Fruit fly (Drosophila melanogaster): ENCODE results near the gene Fit1.

Gene Fit1

dm6 chr3L:4133724-4134678 is 30.6 kb downstream of the Fit1 start, which contains the start of gene ens (continued):
- TF ChIP-seq Side (GFP tag; optimal IDR thresholded peaks at IDR 0.05) (no peak), CG11398 (GFP tag; optimal IDR thresholded peaks at IDR 0.05) (no peak), BEAF-32 (GFP tag; optimal IDR thresholded peaks at IDR 0.05) (peak; percentile 52), bsh (GFP tag; optimal IDR thresholded peaks at IDR 0.05) (no peak), ac (GFP tag; optimal IDR thresholded peaks at IDR 0.05) (peak; percentile 9), cato (GFP tag; optimal IDR thresholded peaks at IDR 0.05; ENCODE audit: borderline replicate concordance) (no peak), CoRest (tag; optimal IDR thresholded peaks at IDR 0.05) (no peak), nmo (GFP tag; optimal IDR thresholded peaks at IDR 0.05) (peak; percentile 23), CG13894 (tag; optimal IDR thresholded peaks at IDR 0.05) (peak; percentile 79), CG10267 (tag; optimal IDR thresholded peaks at IDR 0.05) (peak; percentile 2), twi (tag; optimal IDR thresholded peaks at IDR 0.05) (no peak), CG12659 (GFP tag; optimal IDR thresholded peaks at IDR 0.05) (peak; percentile 56), Bgb (GFP tag; IDR thresholded peaks at IDR 0.05; ENCODE audit: partially characterized antibody) (peak; percentile 51), MBD-R2 (GFP tag; IDR thresholded peaks at IDR 0.05) (peak; percentile 47), CG10431 (GFP tag; optimal IDR thresholded peaks at IDR 0.05) (peak; percentile 45), gro (GFP tag; optimal IDR thresholded peaks at IDR 0.05) (no peak), hkb (optimal IDR thresholded peaks at IDR 0.05) (no peak), hkb (GFP tag; IDR thresholded peaks at IDR 0.05) (no peak), CG8290 (GFP tag; optimal IDR thresholded peaks at IDR 0.05) (no peak), CG8290 (tag; optimal IDR thresholded peaks at IDR 0.05) (no peak), YL-1 (GFP tag; optimal IDR thresholded peaks at IDR 0.05) (peak; percentile 78), pzg (GFP tag; optimal IDR thresholded peaks at IDR 0.05) (peak; percentile 79), CG15269 (tag; optimal IDR thresholded peaks at IDR 0.05) (no peak), cad (GFP tag; optimal IDR thresholded peaks at IDR 0.05) (no peak), Lhr (GFP tag; optimal IDR thresholded peaks at IDR 0.05) (no peak), CG11695 (GFP tag; IDR thresholded peaks at IDR 0.05) (no peak), pnt (GFP tag; optimal IDR thresholded peaks at IDR 0.05) (no peak), trem (tag; optimal IDR thresholded peaks at IDR 0.05) (peak; percentile 33), Pdp1 (GFP tag; optimal IDR thresholded peaks at IDR 0.05) (peak in 1 of 2 experiments; percentile 51), Tbp (GFP tag; optimal IDR thresholded peaks at IDR 0.05) (no peak), PHDP (tag; optimal IDR thresholded peaks at IDR 0.05) (peak; percentile 28), Optix (GFP tag; IDR thresholded peaks at IDR 0.05) (no peak), CG1024 (GFP tag; IDR thresholded peaks at IDR 0.05) (no peak), CG15514 (GFP tag; optimal IDR thresholded peaks at IDR 0.05) (peak; percentile 44), CG14965 (GFP tag; optimal IDR thresholded peaks at IDR 0.05; ENCODE audit: borderline replicate concordance) (no peak), fru (optimal IDR thresholded peaks at IDR 0.05) (no peak), CG10979 (tag; optimal IDR thresholded peaks at IDR 0.05) (no peak), CG10274 (GFP tag; optimal IDR thresholded peaks at IDR 0.05) (no peak), HmgD (GFP tag; optimal IDR thresholded peaks at IDR 0.05) (no peak), CG1602 (GFP tag; optimal IDR thresholded peaks at IDR 0.05) (no peak), corto (GFP tag; optimal IDR thresholded peaks at IDR 0.05) (no peak), E2f2 (GFP tag; IDR thresholded peaks at IDR 0.05) (peak; percentile 42; the same call in 1 of the 2 replicates), Nf-YC (tag; optimal IDR thresholded peaks at IDR 0.05) (no peak), usp (GFP tag; optimal IDR thresholded peaks at IDR 0.05) (no peak), HmgZ (tag; optimal IDR thresholded peaks at IDR 0.05) (peak; percentile 6), CG4617 (GFP tag; optimal IDR thresholded peaks at IDR 0.05; ENCODE audit: borderline replicate concordance) (peak; percentile 93), maf-S (GFP tag; optimal IDR thresholded peaks at IDR 0.05) (no peak), CG31365 (tag; optimal IDR thresholded peaks at IDR 0.05) (no peak), kay (GFP tag; optimal IDR thresholded peaks at IDR 0.05) (peak; percentile 37)
